Worm (Caenorhabditis elegans) whole organism, early embryonic: ENCODE measurements around the gene F23F1.6.

Experiments used
- F13C5.2 ChIP-seq: sonication (generic microtip); optimal IDR thresholded peaks from 2 replicates; lab custom pipeline; 2017; ENCODE audit warnings: mild to moderate bottlenecking, missing genetic modification characterization, inconsistent platforms, missing compliant biosample characterization
- ama-1 ChIP-seq: fragments of 150-350 bp; optimal IDR thresholded peaks from 2 replicates; lab custom pipeline; 2014
- ceh-36 ChIP-seq: sonication (generic microtip); optimal IDR thresholded peaks from 2 replicates; lab custom pipeline; 2016; ENCODE audit warnings: missing genetic modification characterization, inconsistent platforms, missing compliant biosample characterization
- flt-1 ChIP-seq: fragments of 200-800 bp; sonication (Bioruptor generic); IDR thresholded peaks from 2 replicates; pipeline ENCODE4 v1.3.6; 2022; ENCODE audit warnings: missing genetic modification characterization, missing compliant biosample characterization
- hmbx-1 ChIP-seq: sonication (generic microtip); optimal IDR thresholded peaks from 2 replicates; lab custom pipeline; 2016; ENCODE audit warnings: mild to moderate bottlenecking, missing genetic modification characterization, missing compliant biosample characterization
- hmg-4 ChIP-seq: fragments of 200-800 bp; sonication (Bioruptor generic); optimal IDR thresholded peaks from 2 replicates; lab custom pipeline; 2018; ENCODE audit warnings: mild to moderate bottlenecking, missing genetic modification characterization, missing compliant biosample characterization
- sea-1 ChIP-seq: fragments of 200-800 bp; sonication (Bioruptor generic); conservative IDR thresholded peaks from 2 replicates; pipeline ENCODE4 v1.3.6; 2022; ENCODE audit warnings: missing genetic modification characterization, missing compliant biosample characterization
- tbx-37 ChIP-seq: fragments of 200-800 bp; sonication (Bioruptor generic); conservative IDR thresholded peaks from 2 replicates; pipeline ENCODE4 v1.3.6; 2022; ENCODE audit warnings: missing genetic modification reagents, missing genetic modification characterization, missing compliant biosample characterization
- tra-4 ChIP-seq: sonication (generic microtip); optimal IDR thresholded peaks from 2 replicates; lab custom pipeline; 2017; ENCODE audit warnings: missing genetic modification characterization, missing compliant biosample characterization

ce11 chrII:1334-1898, 35.7 kb downstream of the F23F1.6 start, which contains the start of gene 2L52.1:
- TF ChIP-seq flt-1: no peak
- no peak for TF ChIP-seq sea-1
- no peak for TF ChIP-seq hmg-4
- TF ChIP-seq ama-1 (lab: Kevin White, UChicago): no peak
- no peak for TF ChIP-seq F13C5.2
- no peak for TF ChIP-seq hmbx-1 (tag; lab: Kevin White, UChicago)
- no peak for TF ChIP-seq tra-4 (tag; lab: Kevin White, UChicago)
- TF ChIP-seq tbx-37: no peak
- TF ChIP-seq ceh-36 (tag; lab: Kevin White, UChicago): no peak
